Fruit fly (Drosophila melanogaster): ENCODE data around the gene eco.

The eco gene

dm6 chr3L:7359827-7360323, 20.7 kb upstream of the eco start, which contains the start of gene pst:
Gene pst, minus strand, starts transcription at chr3L:7360263.
- peak; percentile 47 for TF ChIP-seq CG17801 (GFP tag; optimal IDR thresholded peaks at IDR 0.05; ENCODE audit: partially characterized antibody)

- TF ChIP-seq CG17801 (GFP tag; optimal IDR thresholded peaks at IDR 0.05; ENCODE audit: partially characterized antibody): peak; percentile 31
Observed at dm6 chr3L:7356386-7357117, 17.4 kb upstream of the eco start, which contains the start of gene CTCF. Gene CTCF, minus strand, starts transcription at chr3L:7356713.

dm6 chr3L:7349311-7349710, 10.2 kb upstream of the eco start:
- TF ChIP-seq CG17801 (GFP tag; optimal IDR thresholded peaks at IDR 0.05; ENCODE audit: partially characterized antibody): no peak

dm6 chr3L:7347984-7348631, 9.0 kb upstream of the eco start, which contains the start of the genes Srp19 and qm:
Gene Srp19, minus strand, starts transcription at chr3L:7348034.
Gene qm, plus strand, starts transcription at chr3L:7348313.
- peak; percentile 45 for TF ChIP-seq CG17801 (GFP tag; optimal IDR thresholded peaks at IDR 0.05; ENCODE audit: partially characterized antibody)

DNA sequence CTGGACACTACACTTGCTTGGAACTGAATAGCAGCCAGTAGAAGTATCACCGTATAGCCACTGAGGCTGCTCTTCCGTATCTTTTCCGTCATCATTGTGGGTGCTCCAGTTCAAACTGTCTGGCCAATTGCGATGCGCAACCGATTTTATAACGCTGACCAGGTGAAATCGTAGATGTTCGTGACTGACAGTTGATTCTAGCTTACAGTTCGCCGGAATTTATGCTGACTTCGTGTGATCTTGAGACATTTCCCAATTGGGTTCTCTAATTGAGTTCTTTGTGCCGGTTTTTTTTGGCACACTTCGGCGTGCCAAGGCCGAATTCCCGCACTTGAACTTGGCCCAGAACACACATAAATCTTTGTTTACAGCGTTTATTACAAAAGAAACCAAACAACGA, 7.8 kb upstream of the eco start, which contains the start of gene CG14834:
Gene CG14834, minus strand, starts transcription at position 173 of the 400 bp plus-strand sequence.
- TF ChIP-seq CG17801 (GFP tag; optimal IDR thresholded peaks at IDR 0.05; ENCODE audit: partially characterized antibody): no peak

dm6 chr3L:7344965-7345427, 5.9 kb upstream of the eco start, which contains the start of gene Cln7:
Gene Cln7, minus strand, starts transcription at chr3L:7345183.
- peak; percentile 90 for TF ChIP-seq CG17801 (GFP tag; optimal IDR thresholded peaks at IDR 0.05; ENCODE audit: partially characterized antibody)

DNA sequence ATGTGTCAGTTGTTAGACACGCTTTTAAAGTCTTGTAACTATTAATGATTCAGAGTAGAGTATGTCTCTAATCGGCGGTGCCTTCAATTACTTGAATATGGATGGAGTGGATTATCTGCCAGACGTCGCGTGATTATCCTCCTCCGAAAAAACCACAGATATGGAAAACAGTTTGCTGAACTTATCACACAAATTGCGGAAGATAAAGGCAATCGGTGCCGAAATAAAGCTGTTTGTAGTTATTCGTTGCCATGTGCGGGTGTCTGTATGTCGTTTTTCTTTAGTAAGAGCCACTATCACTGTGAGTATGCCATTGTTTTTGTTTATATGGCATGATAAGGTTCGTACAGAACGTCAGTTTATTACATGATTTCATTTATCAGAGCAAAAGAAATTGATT, 4.9 kb upstream of the eco start:
- no peak for TF ChIP-seq CG17801 (GFP tag; optimal IDR thresholded peaks at IDR 0.05; ENCODE audit: partially characterized antibody)

- no peak for TF ChIP-seq CG17801 (GFP tag; optimal IDR thresholded peaks at IDR 0.05; ENCODE audit: partially characterized antibody)
Observed at dm6 chr3L:7338786-7339185, 354 bp downstream of the eco start.

DNA sequence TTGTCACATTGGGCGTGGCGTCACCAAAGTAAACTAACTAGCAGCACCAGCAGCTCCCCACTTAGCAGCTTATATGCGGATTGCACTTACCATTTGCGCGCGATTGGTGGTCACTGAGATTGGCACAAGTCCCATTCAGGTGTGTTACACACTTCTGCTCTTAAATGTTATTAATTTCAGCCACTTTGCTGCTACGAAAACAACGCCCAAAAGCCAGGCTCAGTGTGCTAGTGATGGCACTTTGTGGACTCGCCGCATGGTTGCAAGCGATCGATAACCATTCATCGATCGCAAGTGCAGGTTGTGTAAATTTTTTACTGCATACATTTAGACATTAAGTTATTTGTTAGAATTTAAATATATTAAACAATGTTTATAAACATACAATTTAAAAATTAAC, 4.2 kb downstream of the eco start, which contains the start of the genes wrm1 and wrm2:
Gene wrm1, minus strand, starts transcription at position 237 of the 400 bp plus-strand sequence.
Gene wrm2, minus strand, starts transcription at position 237 of the 400 bp plus-strand sequence.
- TF ChIP-seq CG17801 (GFP tag; optimal IDR thresholded peaks at IDR 0.05; ENCODE audit: partially characterized antibody): no peak

- TF ChIP-seq CG17801 (GFP tag; optimal IDR thresholded peaks at IDR 0.05; ENCODE audit: partially characterized antibody): peak; percentile 95
Observed at dm6 chr3L:7328567-7329253, 10.4 kb downstream of the eco start, which contains the start of the genes mrva, CG42307 and mus312. Gene mrva, minus strand, starts transcription at chr3L:7328842. Gene CG42307, plus strand, starts transcription at chr3L:7329132. Gene mus312, plus strand, starts transcription at chr3L:7329132.

- TF ChIP-seq CG17801 (GFP tag; optimal IDR thresholded peaks at IDR 0.05; ENCODE audit: partially characterized antibody): no peak
Observed at dm6 chr3L:7326676-7327075, 12.5 kb downstream of the eco start.

DNA sequence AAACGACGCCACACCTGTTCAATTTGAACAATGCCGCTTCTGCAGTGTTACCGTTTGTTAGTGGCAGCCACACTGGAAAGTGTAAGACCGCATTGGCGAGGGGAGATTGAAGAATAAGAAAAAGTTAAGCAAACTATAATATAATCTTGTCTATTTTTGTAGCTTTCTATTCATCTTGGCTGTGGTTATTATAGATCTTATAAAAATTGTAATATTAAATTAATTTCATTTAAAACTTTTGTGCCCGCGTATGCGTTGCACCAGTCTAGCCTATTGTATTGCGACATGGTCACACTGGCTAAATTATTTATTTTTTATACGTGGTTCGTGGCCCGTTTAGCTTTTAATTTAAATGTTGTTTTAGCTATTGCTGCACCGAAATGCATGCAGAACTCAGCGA, 15.8 kb downstream of the eco start, which contains the start of the genes RhoGEF4 and Rint1:
Gene RhoGEF4, minus strand, starts transcription at position 64 of the 400 bp plus-strand sequence.
Gene Rint1, plus strand, starts transcription at position 272 of the 400 bp plus-strand sequence.
- TF ChIP-seq CG17801 (GFP tag; optimal IDR thresholded peaks at IDR 0.05; ENCODE audit: partially characterized antibody): peak; percentile 63

dm6 chr3L:7319768-7320167, 19.4 kb downstream of the eco start, which contains the start of gene CG8607:
Gene CG8607, plus strand, starts transcription at chr3L:7320068.
- TF ChIP-seq CG17801 (GFP tag; optimal IDR thresholded peaks at IDR 0.05; ENCODE audit: partially characterized antibody): no peak

DNA sequence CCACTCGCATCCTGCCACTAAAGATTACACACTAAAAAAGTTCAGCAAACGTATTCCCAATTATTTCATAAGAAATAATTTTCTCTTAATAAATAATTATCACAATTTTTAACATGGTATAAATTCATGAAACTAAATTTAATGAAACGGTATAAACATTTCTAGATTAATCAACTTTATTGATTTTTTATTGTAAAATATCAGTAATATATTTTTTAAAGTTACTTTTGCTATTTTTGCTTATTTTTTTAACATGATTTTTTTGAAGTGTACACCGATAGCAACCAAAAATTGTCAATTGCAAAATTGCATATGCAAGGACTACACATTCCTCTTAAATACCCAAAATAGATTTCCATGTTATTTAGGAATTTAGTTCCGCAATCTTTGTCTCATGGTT, 25.0 kb downstream of the eco start:
- TF ChIP-seq CG17801 (GFP tag; optimal IDR thresholded peaks at IDR 0.05; ENCODE audit: partially characterized antibody): no peak
